Worm (Caenorhabditis elegans) whole organism, late embryonic: ENCODE data around the gene nhr-205.

Source experiments
- C08G9.2 ChIP-seq: sonication (generic microtip); optimal IDR thresholded peaks from 2 replicates; lab custom pipeline; 2016; ENCODE audit warnings: mild to moderate bottlenecking, missing genetic modification characterization, moderate library complexity, missing compliant biosample characterization
- K02D7.2 ChIP-seq: sonication (generic microtip); optimal IDR thresholded peaks from 2 replicates; lab custom pipeline; 2017; ENCODE audit warnings: mild to moderate bottlenecking, missing genetic modification characterization, missing compliant biosample characterization
- K09A11.1 ChIP-seq: sonication (generic microtip); optimal IDR thresholded peaks from 2 replicates; lab custom pipeline; 2017; ENCODE audit warnings: antibody characterized with exemption, mild to moderate bottlenecking, missing genetic modification characterization, missing compliant biosample characterization; ENCODE audit not compliant: insufficient read depth
- T23F11.4 ChIP-seq: fragments of 200-800 bp; sonication (Bioruptor generic); optimal IDR thresholded peaks from 2 replicates; lab custom pipeline; 2018; ENCODE audit warnings: mild to moderate bottlenecking, missing genetic modification characterization, missing compliant biosample characterization
- ceh-34 ChIP-seq: sonication (generic microtip); optimal IDR thresholded peaks from 2 replicates; lab custom pipeline; 2016; ENCODE audit warnings: mild to moderate bottlenecking, missing genetic modification characterization, missing compliant biosample characterization
- ceh-48 ChIP-seq: sonication (generic microtip); optimal IDR thresholded peaks from 2 replicates; lab custom pipeline; 2016; ENCODE audit warnings: missing genetic modification characterization, inconsistent platforms, missing compliant biosample characterization
- ceh-6 ChIP-seq: fragments of 200-800 bp; sonication (Bioruptor generic); optimal IDR thresholded peaks from 2 replicates; lab custom pipeline; 2018; ENCODE audit warnings: mild to moderate bottlenecking, missing genetic modification characterization, missing compliant biosample characterization
- che-1 ChIP-seq: sonication (generic microtip); optimal IDR thresholded peaks from 2 replicates; lab custom pipeline; 2016; ENCODE audit warnings: mild to moderate bottlenecking, missing genetic modification characterization, missing compliant biosample characterization
- dve-1 ChIP-seq: sonication (generic microtip); optimal IDR thresholded peaks from 2 replicates; lab custom pipeline; 2017; ENCODE audit warnings: antibody characterized with exemption, mild to moderate bottlenecking, missing genetic modification characterization, missing compliant biosample characterization
- elt-4 ChIP-seq: sonication (generic microtip); optimal IDR thresholded peaks from 2 replicates; lab custom pipeline; 2016; ENCODE audit warnings: missing genetic modification characterization, missing compliant biosample characterization
- ets-4 ChIP-seq: sonication (generic microtip); optimal IDR thresholded peaks from 2 replicates; lab custom pipeline; 2016; ENCODE audit warnings: missing genetic modification characterization, missing compliant biosample characterization
- eyg-1 ChIP-seq: sonication (generic microtip); optimal IDR thresholded peaks from 2 replicates; lab custom pipeline; 2016; ENCODE audit warnings: missing genotype, missing genetic modification characterization, missing compliant biosample characterization
- fax-1 ChIP-seq: sonication (generic microtip); optimal IDR thresholded peaks from 2 replicates; lab custom pipeline; 2016; ENCODE audit warnings: missing genotype, missing genetic modification characterization, missing compliant biosample characterization
- fkh-6 ChIP-seq: sonication (generic microtip); optimal IDR thresholded peaks from 2 replicates; lab custom pipeline; 2016; ENCODE audit warnings: missing genetic modification characterization, missing compliant biosample characterization
- gmeb-2 ChIP-seq: sonication (generic microtip); optimal IDR thresholded peaks from 2 replicates; lab custom pipeline; 2016; ENCODE audit warnings: missing genetic modification characterization, inconsistent platforms, missing compliant biosample characterization
- hlh-13 ChIP-seq: fragments of 200-800 bp; sonication (Bioruptor generic); optimal IDR thresholded peaks from 2 replicates; lab custom pipeline; 2018; ENCODE audit warnings: mild to moderate bottlenecking, missing genetic modification characterization, missing compliant biosample characterization
- hlh-6 ChIP-seq: sonication (generic microtip); optimal IDR thresholded peaks from 2 replicates; lab custom pipeline; 2016; ENCODE audit warnings: missing genotype, missing genetic modification characterization, missing compliant biosample characterization
- hlh-8 ChIP-seq: sonication (generic microtip); optimal IDR thresholded peaks from 2 replicates; lab custom pipeline; 2016; ENCODE audit warnings: missing genotype, missing genetic modification characterization, missing compliant biosample characterization
- lim-6 ChIP-seq: sonication (generic microtip); optimal IDR thresholded peaks from 2 replicates; lab custom pipeline; 2016; ENCODE audit warnings: missing genetic modification characterization, missing compliant biosample characterization
- madf-2 ChIP-seq: sonication (generic microtip); optimal IDR thresholded peaks from 2 replicates; lab custom pipeline; 2017; ENCODE audit warnings: missing genetic modification characterization, missing compliant biosample characterization
- mec-3 ChIP-seq: sonication (generic microtip); optimal IDR thresholded peaks from 2 replicates; lab custom pipeline; 2016; ENCODE audit warnings: borderline replicate concordance, missing genetic modification characterization, missing compliant biosample characterization
- nfya-1 ChIP-seq: sonication (generic microtip); optimal IDR thresholded peaks from 2 replicates; lab custom pipeline; 2017; ENCODE audit warnings: missing genetic modification characterization, mild to moderate bottlenecking, missing compliant biosample characterization, antibody characterized with exemption, moderate library complexity
- nhr-11 ChIP-seq: fragments of 150-350 bp; optimal IDR thresholded peaks from 2 replicates; lab custom pipeline; 2014; ENCODE audit warnings: missing biosample characterization, missing genetic modification characterization
- npax-4 ChIP-seq: sonication (generic microtip); optimal IDR thresholded peaks from 2 replicates; lab custom pipeline; 2016; ENCODE audit warnings: missing genetic modification characterization, missing compliant biosample characterization
- pax-1 ChIP-seq: fragments of 150-350 bp; optimal IDR thresholded peaks from 2 replicates; lab custom pipeline; 2014; ENCODE audit warnings: missing biosample characterization, missing genetic modification characterization
- pha-2 ChIP-seq: sonication (generic microtip); optimal IDR thresholded peaks from 2 replicates; lab custom pipeline; 2017; ENCODE audit warnings: mild to moderate bottlenecking, missing genetic modification characterization, missing compliant biosample characterization
- pros-1 ChIP-seq: fragments of 150-350 bp; optimal IDR thresholded peaks from 2 replicates; lab custom pipeline; 2014; ENCODE audit warnings: missing biosample characterization, missing genetic modification reagents, missing genetic modification characterization
- rnt-1 ChIP-seq: sonication (generic microtip); optimal IDR thresholded peaks from 2 replicates; lab custom pipeline; 2016; ENCODE audit warnings: missing genetic modification characterization, missing compliant biosample characterization
- sox-2 ChIP-seq: fragments of 200-800 bp; sonication (Bioruptor generic); IDR thresholded peaks from 2 replicates; pipeline ENCODE4 v1.3.6; 2022; ENCODE audit warnings: missing genetic modification reagents, missing genetic modification characterization, missing compliant biosample characterization
- tbx-2 ChIP-seq: sonication (generic microtip); optimal IDR thresholded peaks from 2 replicates; lab custom pipeline; 2016; ENCODE audit warnings: missing genetic modification characterization, missing compliant biosample characterization
- ttx-3 ChIP-seq: sonication (generic microtip); optimal IDR thresholded peaks from 2 replicates; lab custom pipeline; 2016; ENCODE audit warnings: missing genetic modification reagents, missing genetic modification characterization, missing compliant biosample characterization
- unc-42 ChIP-seq: sonication (generic microtip); optimal IDR thresholded peaks from 2 replicates; lab custom pipeline; 2016; ENCODE audit warnings: missing genotype, missing genetic modification characterization, missing compliant biosample characterization
- unc-55 ChIP-seq: sonication (generic microtip); optimal IDR thresholded peaks from 2 replicates; lab custom pipeline; 2017; ENCODE audit warnings: missing biosample characterization, missing genetic modification reagents, missing genetic modification characterization
- unc-86 ChIP-seq: sonication (generic microtip); optimal IDR thresholded peaks from 2 replicates; lab custom pipeline; 2016; ENCODE audit warnings: missing genetic modification characterization, missing compliant biosample characterization
- zip-5 ChIP-seq: sonication (generic microtip); optimal IDR thresholded peaks from 2 replicates; lab custom pipeline; 2016; ENCODE audit warnings: missing genetic modification characterization, missing compliant biosample characterization
- ztf-16 ChIP-seq: sonication (generic microtip); optimal IDR thresholded peaks from 2 replicates; lab custom pipeline; 2017; ENCODE audit warnings: missing genetic modification characterization, missing compliant biosample characterization

Gene nhr-205

ce11 chrV:10111129-10111528 lies 29.6 kb upstream of the nhr-205 start:
- TF ChIP-seq hlh-13 (GFP tag; lab: Kevin White, UChicago), result no peak
- no peak for TF ChIP-seq ceh-48 (tag; lab: Kevin White, UChicago)
- no peak for TF ChIP-seq lim-6 (tag; lab: Kevin White, UChicago)
- no peak for TF ChIP-seq ets-4
- TF ChIP-seq sox-2, result no peak

- TF ChIP-seq K02D7.2 (tag; lab: Kevin White, UChicago) (no peak), unc-86 (tag; lab: Kevin White, UChicago) (no peak), rnt-1 (tag; lab: Kevin White, UChicago) (no peak), K09A11.1 (tag; lab: Kevin White, UChicago) (no peak), unc-42 (tag; lab: Kevin White, UChicago) (no peak), mec-3 (no peak), ets-4 (no peak), hlh-13 (GFP tag; lab: Kevin White, UChicago) (no peak), T23F11.4 (GFP tag; lab: Kevin White, UChicago) (no peak), ztf-16 (tag; lab: Kevin White, UChicago) (no peak), unc-55 (GFP tag; lab: Kevin White, UChicago) (no peak), ceh-34 (tag; lab: Kevin White, UChicago) (no peak), che-1 (tag; lab: Kevin White, UChicago) (no peak)
- TF ChIP-seq, all 69 proteins: peak for 0
These were observed 25.7 kb upstream of the nhr-205 start, which contains the start of gene C08B6.11 for ce11 chrV:10107309-10107708. Gene C08B6.11, plus strand, starts transcription at chrV:10107609.

ce11 chrV:10105412-10105811 lies 23.8 kb upstream of the nhr-205 start, which contains the start of gene C08B6.2:
Gene C08B6.2, plus strand, starts transcription at chrV:10105712.
- TF ChIP-seq madf-2, result no peak
- TF ChIP-seq ceh-48 (tag; lab: Kevin White, UChicago), result no peak
- TF ChIP-seq che-1 (tag; lab: Kevin White, UChicago), result no peak
- no peak for TF ChIP-seq unc-86 (tag; lab: Kevin White, UChicago)
- no peak for TF ChIP-seq zip-5 (tag; lab: Kevin White, UChicago)
- TF ChIP-seq elt-4 (tag; lab: Kevin White, UChicago), result no peak
- TF ChIP-seq pros-1 (tag; lab: Kevin White, UChicago), result no peak
- no peak for TF ChIP-seq C08G9.2 (tag; lab: Kevin White, UChicago)
- no peak for TF ChIP-seq unc-55 (GFP tag; lab: Kevin White, UChicago)
- no peak for TF ChIP-seq pha-2 (tag; lab: Kevin White, UChicago)
- TF ChIP-seq, all 69 proteins: peak for 0

ce11 chrV:10104785-10105310 lies 23.3 kb upstream of the nhr-205 start, which contains the start of gene ugt-17:
Gene ugt-17, minus strand, starts transcription at chrV:10104964.
- no peak for TF ChIP-seq C08G9.2 (tag; lab: Kevin White, UChicago)
- TF ChIP-seq madf-2, result no peak
- no peak for TF ChIP-seq tbx-2 (tag; lab: Kevin White, UChicago)
- no peak for TF ChIP-seq nfya-1
- TF ChIP-seq fax-1 (tag; lab: Kevin White, UChicago), result no peak
- no peak for TF ChIP-seq ttx-3 (tag; lab: Kevin White, UChicago)
- no peak for TF ChIP-seq eyg-1
- no peak for TF ChIP-seq pax-1 (tag; lab: Kevin White, UChicago)
- TF ChIP-seq dve-1, result no peak
- no peak for TF ChIP-seq ceh-6 (GFP tag; lab: Kevin White, UChicago)
- TF ChIP-seq hlh-8 (tag; lab: Kevin White, UChicago), result no peak
- TF ChIP-seq fkh-6, result no peak
- TF ChIP-seq ets-4, result no peak
- no peak for TF ChIP-seq npax-4 (tag; lab: Kevin White, UChicago)
- TF ChIP-seq nhr-11 (tag; lab: Kevin White, UChicago), result no peak
- no peak for TF ChIP-seq gmeb-2 (tag; lab: Kevin White, UChicago)
- TF ChIP-seq T23F11.4 (GFP tag; lab: Kevin White, UChicago), result no peak
- TF ChIP-seq hlh-6 (tag; lab: Kevin White, UChicago), result no peak
